Fruit fly (Drosophila melanogaster) whole organism, embryonic: ENCODE data around the gene Pxd.
A peak's percentile ranks its signal among the peaks of the same experiment; 100 is the strongest.

Source experiments
- BtbVII ChIP-seq: fragments of 200-800 bp; sonication (Bioruptor generic); optimal IDR thresholded peaks from 3 replicates; lab custom pipeline; 2017; ENCODE audit warnings: missing biosample characterization, mild to moderate bottlenecking, missing genetic modification characterization
- CG10267 ChIP-seq: fragments of 200-800 bp; sonication (Bioruptor generic); optimal IDR thresholded peaks from 2 replicates; lab custom pipeline; 2018; ENCODE audit warnings: missing biosample characterization, mild to moderate bottlenecking, missing genetic modification characterization, moderate library complexity
- CG11398 ChIP-seq: fragments of 200-800 bp; sonication (Bioruptor generic); optimal IDR thresholded peaks from 2 replicates; lab custom pipeline; 2016; ENCODE audit warnings: missing biosample characterization, missing genetic modification characterization
- CG12744 ChIP-seq: fragments of 200-800 bp; sonication (Bioruptor generic); optimal IDR thresholded peaks from 2 replicates; lab custom pipeline; 2016; ENCODE audit warnings: missing biosample characterization, missing genetic modification characterization
- CG12942 ChIP-seq: fragments of 200-800 bp; sonication (Bioruptor generic); optimal IDR thresholded peaks from 3 replicates; lab custom pipeline; 2016; ENCODE audit warnings: missing biosample characterization, missing genetic modification characterization
- CG1602 ChIP-seq: fragments of 200-800 bp; sonication (Bioruptor generic); optimal IDR thresholded peaks from 3 replicates; lab custom pipeline; 2016; ENCODE audit warnings: missing biosample characterization, missing genetic modification characterization
- CG17361 ChIP-seq: fragments of 200-800 bp; sonication (Bioruptor generic); IDR thresholded peaks from 3 replicates; pipeline ENCODE4 v1.3.6; 2022; ENCODE audit warnings: missing biosample characterization, missing genetic modification characterization
- CG18764 ChIP-seq: fragments of 200-800 bp; sonication (Bioruptor generic); optimal IDR thresholded peaks from 3 replicates; lab custom pipeline; 2016; ENCODE audit warnings: missing biosample characterization, missing genetic modification characterization
- CG2129 ChIP-seq: fragments of 200-800 bp; sonication (Bioruptor generic); IDR thresholded peaks from 2 replicates; pipeline ENCODE4 v1.3.6; 2022; ENCODE audit warnings: missing biosample characterization, missing genetic modification characterization; ENCODE audit not compliant: partially characterized antibody
- CG3995 ChIP-seq: fragments of 200-800 bp; sonication (Bioruptor generic); optimal IDR thresholded peaks from 3 replicates; lab custom pipeline; 2016; ENCODE audit warnings: missing biosample characterization, missing genetic modification characterization
- CG4424 ChIP-seq: fragments of 200-800 bp; sonication (Bioruptor generic); optimal IDR thresholded peaks from 3 replicates; lab custom pipeline; 2016; ENCODE audit warnings: missing biosample characterization, missing genetic modification characterization
- CG4820 ChIP-seq: fragments of 200-800 bp; sonication (Bioruptor generic); optimal IDR thresholded peaks from 3 replicates; lab custom pipeline; 2016; ENCODE audit warnings: missing biosample characterization, missing genetic modification characterization
- CG6683 ChIP-seq: fragments of 200-800 bp; sonication (Bioruptor generic); optimal IDR thresholded peaks from 2 replicates; lab custom pipeline; 2017; ENCODE audit warnings: missing biosample characterization, mild to moderate bottlenecking, missing genetic modification characterization, missing genetic modification reagents
- CG6765 ChIP-seq: fragments of 200-800 bp; sonication (Bioruptor generic); optimal IDR thresholded peaks from 3 replicates; lab custom pipeline; 2017; ENCODE audit warnings: missing biosample characterization, mild to moderate bottlenecking, missing genetic modification characterization
- CG7556 ChIP-seq: fragments of 200-800 bp; sonication (Bioruptor generic); optimal IDR thresholded peaks from 2 replicates; lab custom pipeline; 2017; ENCODE audit warnings: missing biosample characterization, mild to moderate bottlenecking, missing genetic modification characterization
- CG8290 ChIP-seq, 3 experiments: fragments of 200-800 bp; sonication (Bioruptor generic); optimal IDR thresholded peaks; 2 replicates each; lab custom pipeline; 2016 to 2019; ENCODE audit warnings: missing biosample characterization in 3 of 3, missing genetic modification characterization in 3 of 3, mild to moderate bottlenecking in 2 of 3, moderate library complexity in 1 of 3
- CG9797 ChIP-seq: fragments of 200-800 bp; sonication (Bioruptor generic); optimal IDR thresholded peaks from 3 replicates; lab custom pipeline; 2018; ENCODE audit warnings: missing biosample characterization, mild to moderate bottlenecking, missing genetic modification characterization
- CrebB ChIP-seq: fragments of 200-800 bp; sonication (Bioruptor generic); optimal IDR thresholded peaks from 3 replicates; lab custom pipeline; 2018; ENCODE audit warnings: missing biosample characterization, mild to moderate bottlenecking, missing genetic modification characterization
- Dip2 ChIP-seq: fragments of 200-800 bp; sonication (Bioruptor generic); IDR thresholded peaks from 2 replicates; pipeline ENCODE4 v1.3.6; 2022; ENCODE audit warnings: missing biosample characterization, missing genetic modification characterization
- Drgx ChIP-seq: fragments of 200-800 bp; sonication (Bioruptor generic); IDR thresholded peaks from 2 replicates; pipeline ENCODE4 v1.3.6; 2022; ENCODE audit warnings: missing biosample characterization, missing genetic modification characterization
- Elba2 ChIP-seq: fragments of 200-800 bp; sonication (Bioruptor generic); optimal IDR thresholded peaks from 3 replicates; lab custom pipeline; 2016; ENCODE audit warnings: missing biosample characterization, missing genetic modification characterization
- Ets65A ChIP-seq: fragments of 200-800 bp; sonication (Bioruptor generic); peaks from one replicate; lab custom pipeline; 2016; ENCODE audit warnings: missing biosample characterization, missing genetic modification characterization
- Fer2 ChIP-seq: fragments of 200-800 bp; sonication (Bioruptor generic); optimal IDR thresholded peaks from 2 replicates; lab custom pipeline; 2018; ENCODE audit warnings: missing biosample characterization, mild to moderate bottlenecking, missing genetic modification characterization, moderate library complexity
- Gug ChIP-seq: fragments of 200-800 bp; sonication (Bioruptor generic); IDR thresholded peaks from 4 replicates; pipeline ENCODE4 v1.3.6; 2022; ENCODE audit warnings: missing biosample characterization, missing genetic modification characterization
- Hand ChIP-seq: fragments of 200-800 bp; sonication (Bioruptor generic); optimal IDR thresholded peaks from 2 replicates; lab custom pipeline; 2017; ENCODE audit warnings: mild to moderate bottlenecking, missing biosample characterization, missing genetic modification reagents, missing genetic modification characterization
- Hr3 ChIP-seq: fragments of 200-800 bp; sonication (Bioruptor generic); optimal IDR thresholded peaks from 3 replicates; lab custom pipeline; 2016; ENCODE audit warnings: missing biosample characterization, missing genetic modification characterization
- Hsf ChIP-seq: fragments of 200-800 bp; sonication (Bioruptor generic); optimal IDR thresholded peaks from 3 replicates; lab custom pipeline; 2016; ENCODE audit warnings: missing biosample characterization, missing genetic modification characterization
- Lhr ChIP-seq: fragments of 200-800 bp; sonication (Bioruptor generic); optimal IDR thresholded peaks from 3 replicates; lab custom pipeline; 2017; ENCODE audit warnings: mild to moderate bottlenecking, missing biosample characterization, missing genetic modification reagents, missing genetic modification characterization
- Lpt ChIP-seq: fragments of >200 bp; optimal IDR thresholded peaks from 2 replicates; lab custom pipeline; 2018; ENCODE audit warnings: missing biosample characterization, missing genetic modification characterization
- MBD-R2 ChIP-seq: fragments of 200-800 bp; sonication (Bioruptor generic); IDR thresholded peaks from 2 replicates; pipeline ENCODE4 v1.3.6; 2022; ENCODE audit warnings: missing biosample characterization, missing genetic modification characterization
- MTF-1 ChIP-seq: fragments of 200-800 bp; sonication (Bioruptor generic); optimal IDR thresholded peaks from 2 replicates; lab custom pipeline; 2018; ENCODE audit warnings: missing biosample characterization, mild to moderate bottlenecking, missing genetic modification characterization, borderline replicate concordance
- Optix ChIP-seq: fragments of 200-800 bp; sonication (Bioruptor generic); IDR thresholded peaks from 3 replicates; pipeline ENCODE4 v1.3.6; 2022; ENCODE audit warnings: missing biosample characterization, missing genetic modification characterization
- Stat92E ChIP-seq, 3 experiments: fragments of >200 bp in 2 of 3; fragments of 200-800 bp in 1 of 3; sonication (Bioruptor generic) in 1 of 3; optimal IDR thresholded peaks; 2 replicates each; lab custom pipeline; 2017 to 2019; ENCODE audit warnings: missing biosample characterization in 3 of 3, missing genetic modification characterization in 3 of 3, mild to moderate bottlenecking in 1 of 3, moderate library complexity in 1 of 3
- Taf1 ChIP-seq: fragments of 200-800 bp; sonication (Bioruptor generic); IDR thresholded peaks from 2 replicates; pipeline ENCODE4 v1.3.6; 2022; ENCODE audit warnings: missing biosample characterization, missing genetic modification characterization
- ac ChIP-seq: fragments of 200-800 bp; sonication (Bioruptor generic); optimal IDR thresholded peaks from 3 replicates; lab custom pipeline; 2017; ENCODE audit warnings: missing biosample characterization, mild to moderate bottlenecking, missing genetic modification characterization
- amos ChIP-seq: fragments of 200-800 bp; sonication (Bioruptor generic); IDR thresholded peaks from 2 replicates; pipeline ENCODE4 v1.3.6; 2022; ENCODE audit warnings: missing biosample characterization, missing genetic modification characterization; ENCODE audit not compliant: partially characterized antibody
- ash1 ChIP-seq: fragments of 200-800 bp; sonication (Bioruptor generic); optimal IDR thresholded peaks from 2 replicates; lab custom pipeline; 2018; ENCODE audit warnings: missing biosample characterization, mild to moderate bottlenecking, missing genetic modification characterization
- br ChIP-seq: fragments of >200 bp; optimal IDR thresholded peaks from 2 replicates; lab custom pipeline; 2017
- cad ChIP-seq: fragments of >200 bp; optimal IDR thresholded peaks from 2 replicates; lab custom pipeline; 2017; ENCODE audit warnings: missing biosample characterization, missing genetic modification characterization
- dimm ChIP-seq: fragments of 200-800 bp; sonication (Bioruptor generic); IDR thresholded peaks from 2 replicates; pipeline ENCODE4 v1.3.6; 2022; ENCODE audit warnings: missing biosample characterization, missing genetic modification characterization
- dmrt99B ChIP-seq: fragments of 200-800 bp; sonication (Bioruptor generic); optimal IDR thresholded peaks from 2 replicates; lab custom pipeline; 2018; ENCODE audit warnings: missing biosample characterization, mild to moderate bottlenecking, missing genetic modification characterization, moderate library complexity
- kni ChIP-seq: fragments of 200-800 bp; sonication (Bioruptor generic); optimal IDR thresholded peaks from 3 replicates; lab custom pipeline; 2017; ENCODE audit warnings: mild to moderate bottlenecking, missing biosample characterization, missing genetic modification reagents, missing genetic modification characterization
- lbe ChIP-seq: fragments of 200-800 bp; sonication (Bioruptor generic); optimal IDR thresholded peaks from 2 replicates; lab custom pipeline; 2016; ENCODE audit warnings: missing biosample characterization, mild to moderate bottlenecking, missing genetic modification characterization
- nau ChIP-seq: fragments of 200-800 bp; sonication (Bioruptor generic); optimal IDR thresholded peaks from 3 replicates; lab custom pipeline; 2017; ENCODE audit warnings: missing biosample characterization, mild to moderate bottlenecking, missing genetic modification characterization, missing genetic modification reagents
- oc ChIP-seq: fragments of 200-800 bp; sonication (Bioruptor generic); optimal IDR thresholded peaks from 2 replicates; lab custom pipeline; 2018; ENCODE audit warnings: missing biosample characterization, mild to moderate bottlenecking, missing genetic modification characterization, moderate library complexity
- odd ChIP-seq: fragments of 200-800 bp; sonication (Bioruptor generic); optimal IDR thresholded peaks from 2 replicates; lab custom pipeline; 2017; ENCODE audit warnings: missing biosample characterization, mild to moderate bottlenecking, missing genetic modification characterization
- pros ChIP-seq: fragments of 200-800 bp; sonication (Bioruptor generic); optimal IDR thresholded peaks from 3 replicates; lab custom pipeline; 2019; ENCODE audit warnings: missing biosample characterization, mild to moderate bottlenecking, missing genetic modification characterization, moderate library complexity
- sima ChIP-seq: fragments of 200-800 bp; sonication (Bioruptor generic); optimal IDR thresholded peaks from 2 replicates; lab custom pipeline; 2016; ENCODE audit warnings: missing biosample characterization, missing genetic modification characterization
- tna ChIP-seq: fragments of 200-800 bp; sonication (Bioruptor generic); IDR thresholded peaks from 2 replicates; pipeline ENCODE4 v1.3.6; 2022; ENCODE audit warnings: missing biosample characterization, missing genetic modification characterization; ENCODE audit not compliant: partially characterized antibody
- vvl ChIP-seq: fragments of 200-800 bp; sonication (Bioruptor generic); IDR thresholded peaks from 2 replicates; pipeline ENCODE4 v1.3.6; 2022; ENCODE audit warnings: missing biosample characterization, missing genetic modification characterization

The Pxd gene

DNA sequence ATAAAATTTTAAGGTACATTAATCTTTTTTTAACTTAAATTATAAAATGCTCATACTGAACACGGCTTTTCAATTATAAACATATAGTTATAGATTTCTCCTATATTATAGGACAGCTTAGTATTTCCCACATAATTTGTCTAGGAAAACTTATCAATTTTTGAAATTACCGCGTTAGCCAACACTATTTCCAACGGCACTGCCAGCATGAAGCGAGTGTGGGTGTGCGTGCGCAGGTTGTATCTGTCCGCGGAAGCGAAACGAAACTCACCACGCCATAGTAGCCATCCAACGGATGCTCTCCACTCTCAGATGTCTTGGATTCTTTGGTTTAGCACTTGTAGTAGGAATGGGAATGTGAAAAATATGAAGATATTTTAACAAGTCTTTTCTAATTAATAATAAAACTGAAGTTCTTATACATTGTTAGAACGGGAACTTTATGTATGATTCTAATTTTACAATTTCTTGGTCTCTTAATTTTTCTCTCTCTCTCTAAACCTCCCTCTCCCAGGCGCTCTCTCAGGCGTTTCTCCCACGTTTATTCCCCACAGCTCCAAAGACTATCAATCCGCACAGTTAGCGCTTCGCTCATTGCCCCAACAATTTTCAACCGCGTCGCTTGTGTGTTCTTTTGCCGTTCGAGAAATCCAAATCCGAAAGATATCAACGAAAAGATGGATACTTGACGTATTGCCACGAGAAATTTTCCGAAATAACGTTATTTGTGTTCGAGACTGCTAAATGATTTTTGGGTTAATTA lies 39.2 kb downstream of the Pxd start, which contains the start of gene Dad (continued):
- TF ChIP-seq CG18764 (no peak), CG12744 (GFP tag; lab: Kevin White, UChicago) (no peak), sima (GFP tag; lab: Kevin White, UChicago) (no peak), BtbVII (GFP tag; lab: Kevin White, UChicago) (peak; percentile 74), CG7556 (no peak), MTF-1 (peak; percentile 67), Hand (GFP tag; lab: Kevin White, UChicago) (peak; percentile 65), Drgx (GFP tag; lab: Robert Waterston, UW) (no peak), CG11398 (no peak), Taf1 (no peak), CG4424 (GFP tag; lab: Kevin White, UChicago) (no peak), CG6683 (GFP tag; lab: Kevin White, UChicago) (no peak), vvl (GFP tag; lab: Robert Waterston, UW) (peak; percentile 25; the same call in 1 of the 2 replicates), CG17361 (GFP tag; lab: Robert Waterston, UW) (no peak), Hr3 (GFP tag; lab: Kevin White, UChicago) (no peak), Ets65A (GFP tag; lab: Kevin White, UChicago) (no peak), ac (GFP tag; lab: Kevin White, UChicago) (no peak), CG10267 (tag; lab: Kevin White, UChicago) (peak; percentile 97), dmrt99B (tag; lab: Kevin White, UChicago) (peak; percentile 19), Elba2 (no peak), MBD-R2 (GFP tag; lab: Robert Waterston, UW) (no peak), br (lab: Kevin White, UChicago) (no peak), kni (GFP tag; lab: Kevin White, UChicago) (peak; percentile 41), Optix (no peak), Lhr (GFP tag; lab: Kevin White, UChicago) (no peak), cad (GFP tag; lab: Kevin White, UChicago) (no peak), amos (peak; percentile 15; the same call in 1 of the 2 replicates), Gug (no peak), odd (peak; percentile 39), CG4820 (GFP tag; lab: Kevin White, UChicago) (no peak), CG8290 (GFP tag; optimal IDR thresholded peaks at IDR 0.05; lab: Kevin White, UChicago) (no peak), CG8290 (tag; optimal IDR thresholded peaks at IDR 0.05; lab: Kevin White, UChicago) (peak in 1 of 2 experiments; percentile 80), nau (GFP tag; lab: Kevin White, UChicago) (no peak), Fer2 (no peak), Stat92E (GFP tag; optimal IDR thresholded peaks at IDR 0.05; lab: Kevin White, UChicago) (peak in 1 of 3 experiments; percentile 52), CG9797 (GFP tag; lab: Kevin White, UChicago) (no peak), tna (GFP tag; lab: Robert Waterston, UW) (no peak), CG6765 (GFP tag; lab: Kevin White, UChicago) (peak; percentile 45), oc (tag; lab: Kevin White, UChicago) (no peak), CrebB (tag; lab: Kevin White, UChicago) (no peak), Lpt (no peak), Hsf (peak; percentile 8), dimm (no peak), pros (peak; percentile 58), CG3995 (GFP tag; lab: Kevin White, UChicago) (no peak), CG1602 (no peak), lbe (GFP tag; lab: Kevin White, UChicago) (peak; percentile 42), CG2129 (GFP tag; lab: Robert Waterston, UW) (no peak), ash1 (GFP tag; lab: Kevin White, UChicago) (peak; percentile 82), CG12942 (GFP tag; lab: Kevin White, UChicago) (no peak), Dip2 (GFP tag; lab: Robert Waterston, UW) (no peak)
